Worm (Caenorhabditis elegans) whole organism, L3 larva: ENCODE results near the gene nurf-1.

Experiments used
- ama-1 ChIP-seq: fragments of 150-350 bp; optimal IDR thresholded peaks from 2 replicates; lab custom pipeline; 2018
- egl-27 ChIP-seq: sonication (generic microtip); optimal IDR thresholded peaks from 4 replicates; lab custom pipeline; 2017; ENCODE audit warnings: missing biosample characterization, missing genetic modification reagents, missing genetic modification characterization
- egl-5 ChIP-seq: fragments of 150-350 bp; optimal IDR thresholded peaks from 2 replicates; lab custom pipeline; 2017; ENCODE audit warnings: missing biosample characterization, missing genetic modification reagents, missing genetic modification characterization, inconsistent platforms
- elt-2 ChIP-seq: sonication (generic microtip); optimal IDR thresholded peaks from 2 replicates; lab custom pipeline; 2016; ENCODE audit warnings: missing genetic modification reagents, mild to moderate bottlenecking, missing genetic modification characterization, missing compliant biosample characterization
- elt-3 ChIP-seq, 3 experiments: fragments of 150-350 bp in 1 of 3; sonication (generic microtip) in 2 of 3; optimal IDR thresholded peaks; 2 replicates in 2 of 3; 4 replicates in 1 of 3; lab custom pipeline; 2014 to 2017; ENCODE audit warnings: missing biosample characterization in 3 of 3, missing genetic modification characterization in 3 of 3
- fkh-2 ChIP-seq: fragments of 150-350 bp; optimal IDR thresholded peaks from 2 replicates; lab custom pipeline; 2014; ENCODE audit warnings: missing biosample characterization, missing genetic modification reagents, missing genetic modification characterization
- fos-1 ChIP-seq: fragments of 150-350 bp; optimal IDR thresholded peaks from 2 replicates; lab custom pipeline; 2014; ENCODE audit warnings: missing biosample characterization, missing genetic modification characterization
- nfya-1 ChIP-seq: sonication (generic microtip); optimal IDR thresholded peaks from 2 replicates; lab custom pipeline; 2017; ENCODE audit warnings: missing genetic modification characterization, mild to moderate bottlenecking, missing compliant biosample characterization, antibody characterized with exemption, moderate library complexity; ENCODE audit not compliant: insufficient read depth
- nhr-23 ChIP-seq: fragments of 150-350 bp; optimal IDR thresholded peaks from 2 replicates; lab custom pipeline; 2014; ENCODE audit warnings: missing biosample characterization, missing genetic modification reagents, missing genetic modification characterization
- nhr-237 ChIP-seq: fragments of 150-350 bp; optimal IDR thresholded peaks from 2 replicates; lab custom pipeline; 2014; ENCODE audit warnings: missing biosample characterization, missing genetic modification characterization
- nhr-76 ChIP-seq: fragments of 150-350 bp; sonication (generic microtip); optimal IDR thresholded peaks from 5 replicates; lab custom pipeline; 2014; ENCODE audit warnings: missing biosample characterization, missing genetic modification characterization
- pqm-1 ChIP-seq: fragments of 150-350 bp; optimal IDR thresholded peaks from 2 replicates; lab custom pipeline; 2017; ENCODE audit warnings: missing biosample characterization, missing genetic modification characterization, inconsistent platforms
- skn-1 ChIP-seq: fragments of 150-350 bp; optimal IDR thresholded peaks from 2 replicates; lab custom pipeline; 2014; ENCODE audit warnings: missing biosample characterization, missing genetic modification characterization
- ztf-11 ChIP-seq: fragments of 150-350 bp; optimal IDR thresholded peaks from 2 replicates; lab custom pipeline; 2014; ENCODE audit warnings: missing biosample characterization, missing genetic modification characterization

DNA sequence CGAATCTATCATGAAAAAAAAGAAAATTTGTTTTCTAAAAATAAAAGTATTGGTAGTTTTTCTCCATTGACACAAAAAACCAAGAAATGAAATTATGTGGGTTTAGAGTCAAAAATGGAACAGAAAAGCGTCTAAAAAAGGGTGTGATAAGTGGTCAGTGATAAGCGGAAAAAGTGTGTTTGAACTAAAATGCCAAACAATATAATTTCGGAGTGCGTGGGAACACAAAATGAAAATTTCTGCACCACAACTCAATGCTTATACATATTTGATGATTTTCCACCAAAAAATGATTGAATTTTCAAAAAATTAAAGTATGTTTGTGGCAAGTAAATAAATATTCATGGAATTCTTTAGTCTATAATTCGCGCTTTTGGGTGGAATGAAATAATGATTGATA is 24.9 kb downstream of the nurf-1 start:
- no peak for TF ChIP-seq skn-1 (tag; lab: Kevin White, UChicago)
- TF ChIP-seq nfya-1 (tag; lab: Kevin White, UChicago): no peak
- TF ChIP-seq egl-27 (tag; lab: Kevin White, UChicago): no peak
- TF ChIP-seq pqm-1 (tag; lab: Kevin White, UChicago): no peak
- TF ChIP-seq fkh-2 (tag; lab: Kevin White, UChicago): no peak
- no peak for TF ChIP-seq fos-1 (tag; lab: Kevin White, UChicago)
- no peak for TF ChIP-seq ama-1 (lab: Kevin White, UChicago)
- no peak for TF ChIP-seq egl-5 (tag; lab: Kevin White, UChicago)
- TF ChIP-seq elt-3 (tag; optimal IDR thresholded peaks at IDR 0.05; lab: Kevin White, UChicago): no peak
- no peak for TF ChIP-seq ztf-11
- TF ChIP-seq nhr-76: no peak
- TF ChIP-seq nhr-23 (tag; lab: Kevin White, UChicago): no peak
- TF ChIP-seq elt-2 (tag; lab: Kevin White, UChicago): peak; percentile 34
- TF ChIP-seq nhr-237 (tag; lab: Kevin White, UChicago): no peak
